Worm (Caenorhabditis elegans) whole organism, L4 larva: ENCODE data around the gene moa-1.

Experiments
- F26F4.8 ChIP-seq: fragments of 200-800 bp; sonication (Bioruptor generic); conservative IDR thresholded peaks from 2 replicates; pipeline ENCODE4 v1.3.6; 2022; ENCODE audit warnings: missing genetic modification characterization, missing compliant biosample characterization
- T26A8.4 ChIP-seq: fragments of 200-800 bp; sonication (Bioruptor generic); IDR thresholded peaks from 2 replicates; pipeline ENCODE4 v1.3.6; 2022; ENCODE audit warnings: missing genetic modification characterization, missing compliant biosample characterization
- Y105C5A.15 ChIP-seq: fragments of 200-800 bp; sonication (Bioruptor generic); IDR thresholded peaks from 2 replicates; pipeline ENCODE4 v1.3.6; 2022; ENCODE audit warnings: missing genetic modification characterization, missing compliant biosample characterization
- ZK337.2 ChIP-seq: fragments of 200-800 bp; sonication (Bioruptor generic); IDR thresholded peaks from 2 replicates; pipeline ENCODE4 v1.3.6; 2022; ENCODE audit warnings: missing genetic modification reagents, missing genetic modification characterization, missing compliant biosample characterization
- ZK546.5 ChIP-seq, 2 experiments: sonication (generic microtip); optimal IDR thresholded peaks; 2 replicates each; lab custom pipeline; 2017; ENCODE audit warnings: missing biosample characterization in 2 of 2, missing genetic modification characterization in 2 of 2
- ama-1 ChIP-seq: fragments of 150-350 bp; optimal IDR thresholded peaks from 2 replicates; lab custom pipeline; 2014; ENCODE audit warnings: inconsistent platforms, mixed read lengths
- attf-4 ChIP-seq: sonication (generic microtip); optimal IDR thresholded peaks from 3 replicates; lab custom pipeline; 2017; ENCODE audit warnings: missing biosample characterization, missing genetic modification characterization
- ceh-20 ChIP-seq: fragments of 200-800 bp; sonication (Bioruptor generic); IDR thresholded peaks from 2 replicates; pipeline ENCODE4 v1.3.6; 2022; ENCODE audit warnings: missing genetic modification reagents, missing genetic modification characterization, missing compliant biosample characterization
- ceh-32 ChIP-seq: sonication (generic microtip); optimal IDR thresholded peaks from 2 replicates; lab custom pipeline; 2016; ENCODE audit warnings: mild to moderate bottlenecking, missing genetic modification characterization, missing compliant biosample characterization; ENCODE audit not compliant: poor library complexity
- ceh-62 ChIP-seq: sonication (generic microtip); optimal IDR thresholded peaks from 2 replicates; lab custom pipeline; 2017; ENCODE audit warnings: missing biosample characterization, missing genetic modification characterization
- ceh-82 ChIP-seq: sonication (generic microtip); optimal IDR thresholded peaks from 2 replicates; lab custom pipeline; 2017; ENCODE audit warnings: missing biosample characterization, missing genetic modification characterization
- ctbp-1 ChIP-seq: fragments of 200-800 bp; sonication (Bioruptor generic); IDR thresholded peaks from 2 replicates; pipeline ENCODE4 v1.3.6; 2022; ENCODE audit warnings: missing genetic modification reagents, missing genetic modification characterization, missing compliant biosample characterization
- daf-16 ChIP-seq, 3 experiments: sonication (generic microtip); optimal IDR thresholded peaks; 2 replicates each; lab custom pipeline; 2016 to 2017; ENCODE audit warnings: missing genetic modification characterization in 3 of 3, missing genetic modification reagents in 3 of 3, mild to moderate bottlenecking in 2 of 3, missing compliant biosample characterization in 2 of 3, missing biosample characterization in 1 of 3, moderate library complexity in 1 of 3
- duxl-1 ChIP-seq: sonication (generic microtip); optimal IDR thresholded peaks from 2 replicates; lab custom pipeline; 2016; ENCODE audit warnings: mild to moderate bottlenecking, missing genetic modification characterization, moderate library complexity, missing compliant biosample characterization; ENCODE audit not compliant: poor library complexity
- dve-1 ChIP-seq: sonication (generic microtip); optimal IDR thresholded peaks from 2 replicates; lab custom pipeline; 2017; ENCODE audit warnings: antibody characterized with exemption, mild to moderate bottlenecking, missing genetic modification characterization, missing compliant biosample characterization; ENCODE audit not compliant: insufficient read depth
- egl-27 ChIP-seq: sonication (generic microtip); optimal IDR thresholded peaks from 3 replicates; lab custom pipeline; 2017; ENCODE audit warnings: missing biosample characterization, missing genetic modification reagents, missing genetic modification characterization
- fkh-10 ChIP-seq: fragments of 150-350 bp; optimal IDR thresholded peaks from 2 replicates; lab custom pipeline; 2014; ENCODE audit warnings: missing biosample characterization, missing genetic modification reagents, missing genetic modification characterization
- fos-1 ChIP-seq: fragments of 150-350 bp; optimal IDR thresholded peaks from 2 replicates; lab custom pipeline; 2014; ENCODE audit warnings: missing biosample characterization, missing genetic modification characterization
- hif-1 ChIP-seq, 2 experiments: sonication (generic microtip); optimal IDR thresholded peaks; 2 replicates each; lab custom pipeline; 2016 to 2017; ENCODE audit warnings: missing compliant biosample characterization in 2 of 2, missing genetic modification characterization in 2 of 2, missing genetic modification reagents in 2 of 2, missing genotype in 2 of 2, mild to moderate bottlenecking in 1 of 2
- hlh-11 ChIP-seq: fragments of 200-800 bp; sonication (Bioruptor generic); optimal IDR thresholded peaks from 2 replicates; lab custom pipeline; 2018; ENCODE audit warnings: mild to moderate bottlenecking, missing genetic modification characterization, missing compliant biosample characterization
- hlh-30 ChIP-seq: sonication (generic microtip); optimal IDR thresholded peaks from 2 replicates; lab custom pipeline; 2017; ENCODE audit warnings: antibody characterized with exemption, mild to moderate bottlenecking, missing genetic modification characterization, missing compliant biosample characterization; ENCODE audit not compliant: insufficient read depth
- hmg-1.1 ChIP-seq: fragments of 200-800 bp; sonication (Bioruptor generic); IDR thresholded peaks from 2 replicates; pipeline ENCODE4 v1.3.6; 2022; ENCODE audit warnings: missing genetic modification reagents, missing genetic modification characterization, missing compliant biosample characterization
- lim-7 ChIP-seq: fragments of 200-800 bp; sonication (Bioruptor generic); IDR thresholded peaks from 2 replicates; pipeline ENCODE4 v1.3.6; 2022; ENCODE audit warnings: missing genetic modification characterization, missing compliant biosample characterization
- lin-1 ChIP-seq: fragments of 200-800 bp; sonication (Bioruptor generic); IDR thresholded peaks from 2 replicates; pipeline ENCODE4 v1.3.6; 2022; ENCODE audit warnings: missing genetic modification reagents, missing genetic modification characterization, missing compliant biosample characterization
- lin-15B ChIP-seq: fragments of 150-350 bp; sonication (generic microtip); optimal IDR thresholded peaks from 3 replicates; lab custom pipeline; 2014; ENCODE audit warnings: missing biosample characterization, missing genetic modification characterization
- lir-3 ChIP-seq: sonication (generic microtip); optimal IDR thresholded peaks from 2 replicates; lab custom pipeline; 2016; ENCODE audit warnings: mild to moderate bottlenecking, missing genetic modification characterization, missing compliant biosample characterization
- mdl-1 ChIP-seq, 2 experiments: fragments of 150-350 bp in 1 of 2; sonication (generic microtip) in 1 of 2; optimal IDR thresholded peaks; 2 replicates each; lab custom pipeline; 2014 to 2017; ENCODE audit warnings: missing biosample characterization in 2 of 2, missing genetic modification characterization in 2 of 2
- nhr-102 ChIP-seq: sonication (generic microtip); optimal IDR thresholded peaks from 2 replicates; lab custom pipeline; 2016; ENCODE audit warnings: mild to moderate bottlenecking, missing genetic modification characterization, moderate library complexity, missing compliant biosample characterization
- nhr-11 ChIP-seq: fragments of 150-350 bp; optimal IDR thresholded peaks from 2 replicates; lab custom pipeline; 2014; ENCODE audit warnings: missing biosample characterization, missing genetic modification characterization
- nhr-111 ChIP-seq: fragments of 200-800 bp; sonication (Bioruptor generic); optimal IDR thresholded peaks from 2 replicates; lab custom pipeline; 2018; ENCODE audit warnings: mild to moderate bottlenecking, missing genetic modification characterization, missing compliant biosample characterization
- nhr-237 ChIP-seq: sonication (generic microtip); optimal IDR thresholded peaks from 2 replicates; lab custom pipeline; 2017; ENCODE audit warnings: missing biosample characterization, missing genetic modification characterization
- nhr-25 ChIP-seq: sonication (generic microtip); optimal IDR thresholded peaks from 2 replicates; lab custom pipeline; 2017; ENCODE audit warnings: missing genetic modification characterization, mild to moderate bottlenecking, missing compliant biosample characterization, antibody characterized with exemption, moderate library complexity, borderline replicate concordance; ENCODE audit not compliant: insufficient read depth
- nhr-41 ChIP-seq: fragments of 200-800 bp; sonication (Bioruptor generic); IDR thresholded peaks from 2 replicates; pipeline ENCODE4 v1.3.6; 2022; ENCODE audit warnings: missing genetic modification reagents, missing genetic modification characterization, missing compliant biosample characterization
- nhr-6 ChIP-seq: fragments of 150-350 bp; optimal IDR thresholded peaks from 2 replicates; lab custom pipeline; 2014; ENCODE audit warnings: missing biosample characterization, missing genetic modification characterization
- nhr-76 ChIP-seq: fragments of 150-350 bp; optimal IDR thresholded peaks from 2 replicates; lab custom pipeline; 2014; ENCODE audit warnings: missing biosample characterization, missing genetic modification characterization
- nhr-77 ChIP-seq: fragments of 150-350 bp; optimal IDR thresholded peaks from 2 replicates; lab custom pipeline; 2014; ENCODE audit warnings: missing biosample characterization, missing genetic modification characterization
- pha-4 ChIP-seq, 2 experiments: fragments of 150-350 bp in 1 of 2; fragments of 200-800 bp in 1 of 2; sonication (Bioruptor generic) in 1 of 2; IDR thresholded peaks in 1 of 2; optimal IDR thresholded peaks in 1 of 2; 2 replicates each; pipeline versions ENCODE4 v1.3.6 to Lab custom; 2014 to 2022; ENCODE audit warnings: missing genetic modification characterization in 2 of 2, missing genetic modification reagents in 2 of 2, missing biosample characterization in 1 of 2, missing compliant biosample characterization in 1 of 2
- pqm-1 ChIP-seq: sonication (generic microtip); optimal IDR thresholded peaks from 2 replicates; lab custom pipeline; 2017; ENCODE audit warnings: missing biosample characterization, missing genetic modification characterization
- skn-1 ChIP-seq: fragments of 150-350 bp; optimal IDR thresholded peaks from 2 replicates; lab custom pipeline; 2014; ENCODE audit warnings: missing biosample characterization, missing genetic modification characterization
- spr-1 ChIP-seq: sonication (generic microtip); optimal IDR thresholded peaks from 2 replicates; lab custom pipeline; 2016; ENCODE audit warnings: mild to moderate bottlenecking, missing genetic modification characterization, missing compliant biosample characterization
- tra-1 ChIP-seq: fragments of 200-800 bp; sonication (Bioruptor generic); IDR thresholded peaks from 2 replicates; pipeline ENCODE4 v1.3.6; 2022; ENCODE audit warnings: missing genetic modification reagents, missing genetic modification characterization, missing compliant biosample characterization
- unc-130 ChIP-seq: sonication (generic microtip); optimal IDR thresholded peaks from 2 replicates; lab custom pipeline; 2016; ENCODE audit warnings: missing genetic modification reagents, missing genetic modification characterization, missing compliant biosample characterization
- unc-62 ChIP-seq, 3 experiments: fragments of 150-350 bp in 1 of 3; sonication (generic microtip); optimal IDR thresholded peaks in 2 of 3; peaks in 1 of 3; 1 replicate in 1 of 3; 2 replicates in 2 of 3; lab custom pipeline; 2014 to 2017; ENCODE audit warnings: missing biosample characterization in 3 of 3, missing genetic modification characterization in 3 of 3, missing genetic modification reagents in 3 of 3, missing genotype in 1 of 3
- vab-7 ChIP-seq: fragments of 200-800 bp; sonication (Bioruptor generic); IDR thresholded peaks from 2 replicates; pipeline ENCODE4 v1.3.6; 2022; ENCODE audit warnings: missing genetic modification reagents, missing genetic modification characterization, missing compliant biosample characterization
- zag-1 ChIP-seq: fragments of 150-350 bp; optimal IDR thresholded peaks from 2 replicates; lab custom pipeline; 2014; ENCODE audit warnings: missing biosample characterization, missing genetic modification characterization
- zfp-2 ChIP-seq: sonication (generic microtip); optimal IDR thresholded peaks from 2 replicates; lab custom pipeline; 2016; ENCODE audit warnings: mild to moderate bottlenecking, missing genetic modification characterization, missing compliant biosample characterization
- zip-2 ChIP-seq: fragments of 150-350 bp; optimal IDR thresholded peaks from 2 replicates; lab custom pipeline; 2014; ENCODE audit warnings: missing biosample characterization, missing genetic modification characterization

Gene moa-1

ce11 chrIII:1951388-1951787 is 18.3 kb downstream of the moa-1 start, which contains the start of gene F53A3.7 (continued):
- no peak for TF ChIP-seq nhr-25 (tag; lab: Kevin White, UChicago)
- TF ChIP-seq nhr-237 (tag; lab: Kevin White, UChicago): no peak
- no peak for TF ChIP-seq hlh-11
- TF ChIP-seq hif-1 (tag; optimal IDR thresholded peaks at IDR 0.05; lab: Kevin White, UChicago): no peak

ce11 chrIII:1950236-1950635 is 19.5 kb downstream of the moa-1 start, which contains the start of the genes polh-1 and rps-22:
Gene polh-1, minus strand, starts transcription at chrIII:1950269.
Gene rps-22, plus strand, starts transcription at chrIII:1950535.
- TF ChIP-seq ZK546.5 (tag; optimal IDR thresholded peaks at IDR 0.05; lab: Kevin White, UChicago): peak in 1 of 2 experiments; percentile 31
- TF ChIP-seq lin-15B (tag; lab: Kevin White, UChicago): peak; percentile 68
- peak; percentile 64 for TF ChIP-seq T26A8.4 (GFP tag; lab: Robert Waterston, UW)
- peak; percentile 19 for TF ChIP-seq pqm-1
- peak in 1 of 2 experiments; percentile 54 for TF ChIP-seq unc-62 (GFP tag; optimal IDR thresholded peaks at IDR 0.05 in 1 of 2; lab: Kevin White, UChicago)
- TF ChIP-seq unc-62 (tag; optimal IDR thresholded peaks at IDR 0.05; lab: Kevin White, UChicago): no peak
- TF ChIP-seq skn-1 (tag; lab: Kevin White, UChicago): no peak
- TF ChIP-seq pha-4 (GFP tag; IDR thresholded peaks at IDR 0.05; lab: Robert Waterston, UW): peak; percentile 35; the same call in 1 of the 2 replicates
- peak; percentile 74 for TF ChIP-seq pha-4 (tag; optimal IDR thresholded peaks at IDR 0.05; lab: Kevin White, UChicago)
- TF ChIP-seq nhr-77 (tag; lab: Kevin White, UChicago): peak; percentile 96
- 0 out of 2 replicates have a peak, but pooled peaks have one; percentile 25 for TF ChIP-seq ctbp-1 (GFP tag; lab: Robert Waterston, UW)
- peak; percentile 15 for TF ChIP-seq unc-130 (GFP tag; lab: Kevin White, UChicago)
- TF ChIP-seq fkh-10 (GFP tag; lab: Kevin White, UChicago): peak; percentile 66
- TF ChIP-seq zag-1: no peak
- no peak for TF ChIP-seq Y105C5A.15 (GFP tag; lab: Robert Waterston, UW)
- TF ChIP-seq nhr-102: no peak
- no peak for TF ChIP-seq nhr-76
- TF ChIP-seq nhr-11: peak; percentile 85
- TF ChIP-seq ceh-82 (tag; lab: Kevin White, UChicago): no peak
- TF ChIP-seq ceh-20: 0 out of 2 replicates have a peak, but pooled peaks have one; percentile 26
- TF ChIP-seq ama-1: peak; percentile 67
- no peak for TF ChIP-seq nhr-41 (GFP tag; lab: Robert Waterston, UW)
- peak in 1 of 2 experiments; percentile 61 for TF ChIP-seq hif-1 (tag; optimal IDR thresholded peaks at IDR 0.05; lab: Kevin White, UChicago)
- no peak for TF ChIP-seq egl-27 (tag; lab: Kevin White, UChicago)
- TF ChIP-seq lim-7 (GFP tag; lab: Robert Waterston, UW): no peak
- TF ChIP-seq zfp-2 (tag; lab: Kevin White, UChicago): no peak
- no peak for TF ChIP-seq ceh-32
- peak; percentile 12 for TF ChIP-seq duxl-1 (tag; lab: Kevin White, UChicago)
- TF ChIP-seq ZK337.2 (GFP tag; lab: Robert Waterston, UW): no peak
- peak; percentile 87 for TF ChIP-seq hlh-30 (tag; lab: Kevin White, UChicago)
- TF ChIP-seq daf-16 (GFP tag; optimal IDR thresholded peaks at IDR 0.05; lab: Kevin White, UChicago): no peak
- peak; percentile 51 for TF ChIP-seq daf-16 (tag; optimal IDR thresholded peaks at IDR 0.05; lab: Kevin White, UChicago)
- peak in 1 of 2 experiments; percentile 19 for TF ChIP-seq mdl-1 (tag; optimal IDR thresholded peaks at IDR 0.05; lab: Kevin White, UChicago)
- TF ChIP-seq lir-3: no peak
- TF ChIP-seq vab-7 (GFP tag; lab: Robert Waterston, UW): peak; percentile 57; the same call in 1 of the 2 replicates
- no peak for TF ChIP-seq spr-1
- TF ChIP-seq hmg-1.1 (GFP tag; lab: Robert Waterston, UW): peak; percentile 86
- no peak for TF ChIP-seq fos-1 (tag; lab: Kevin White, UChicago)
- no peak for TF ChIP-seq attf-4 (tag; lab: Kevin White, UChicago)
- TF ChIP-seq nhr-111 (GFP tag; lab: Kevin White, UChicago): no peak
- TF ChIP-seq nhr-6 (tag; lab: Kevin White, UChicago): peak; percentile 96
- TF ChIP-seq ceh-62 (tag; lab: Kevin White, UChicago): no peak
- no peak for TF ChIP-seq zip-2 (tag; lab: Kevin White, UChicago)
- peak; percentile 92 for TF ChIP-seq dve-1 (tag; lab: Kevin White, UChicago)
- TF ChIP-seq tra-1 (GFP tag; lab: Robert Waterston, UW): no peak
- peak; percentile 73 for TF ChIP-seq hlh-11
- TF ChIP-seq F26F4.8 (GFP tag; lab: Robert Waterston, UW): no peak
- peak; percentile 54; the same call in 1 of the 2 replicates for TF ChIP-seq lin-1 (GFP tag; lab: Robert Waterston, UW)
